Fruit fly (Drosophila melanogaster) whole organism, embryonic: Measurements from ENCODE around the gene bark.

Experiments
- CG10654 ChIP-seq: fragments of 200-800 bp; sonication (Bioruptor generic); optimal IDR thresholded peaks from 2 replicates; lab custom pipeline; 2016; ENCODE audit warnings: missing biosample characterization, missing genetic modification characterization
- CG1792 ChIP-seq: fragments of 200-800 bp; sonication (Bioruptor generic); optimal IDR thresholded peaks from 2 replicates; lab custom pipeline; 2016; ENCODE audit warnings: missing biosample characterization, missing genetic modification characterization
- CG4404 ChIP-seq: fragments of 200-800 bp; sonication (Bioruptor generic); IDR thresholded peaks from 2 replicates; pipeline ENCODE4 v1.3.6; 2022; ENCODE audit warnings: missing biosample characterization, missing genetic modification characterization
- Dp ChIP-seq: fragments of 200-800 bp; sonication (Bioruptor generic); optimal IDR thresholded peaks from 2 replicates; lab custom pipeline; 2018; ENCODE audit warnings: missing biosample characterization, mild to moderate bottlenecking, missing genetic modification characterization, moderate library complexity
- Hr78 ChIP-seq, 2 experiments: fragments of 200-800 bp in 1 of 2; fragments of >200 bp in 1 of 2; sonication (Bioruptor generic) in 1 of 2; optimal IDR thresholded peaks; 2 replicates each; lab custom pipeline; 2017 to 2019; ENCODE audit warnings: missing biosample characterization in 2 of 2, missing genetic modification characterization in 2 of 2, mild to moderate bottlenecking in 1 of 2, moderate library complexity in 1 of 2
- Poxn ChIP-seq: fragments of 200-800 bp; sonication (Bioruptor generic); IDR thresholded peaks from 2 replicates; pipeline ENCODE4 v1.3.6; 2022; ENCODE audit warnings: missing biosample characterization, missing genetic modification characterization
- lab ChIP-seq: fragments of 200-800 bp; sonication (Bioruptor generic); optimal IDR thresholded peaks from 3 replicates; lab custom pipeline; 2017; ENCODE audit warnings: missing biosample characterization, missing genetic modification characterization, mild to moderate bottlenecking, moderate library complexity, missing genetic modification reagents
- p53 ChIP-seq: fragments of 200-800 bp; sonication (Bioruptor generic); optimal IDR thresholded peaks from 2 replicates; lab custom pipeline; 2016; ENCODE audit warnings: missing biosample characterization, missing genetic modification characterization
- sc ChIP-seq, 3 experiments: fragments of >200 bp in 2 of 3; fragments of 200-800 bp in 1 of 3; sonication (Bioruptor generic) in 1 of 3; optimal IDR thresholded peaks; 2 replicates in 2 of 3; 3 replicates in 1 of 3; lab custom pipeline; 2017; ENCODE audit warnings: mild to moderate bottlenecking in 1 of 3, missing biosample characterization in 1 of 3, missing genetic modification characterization in 1 of 3, missing genetic modification reagents in 1 of 3
- sna ChIP-seq: fragments of 200-800 bp; sonication (Bioruptor generic); IDR thresholded peaks from 2 replicates; pipeline ENCODE4 v1.3.6; 2022; ENCODE audit warnings: missing biosample characterization, missing genetic modification characterization; ENCODE audit not compliant: partially characterized antibody

DNA sequence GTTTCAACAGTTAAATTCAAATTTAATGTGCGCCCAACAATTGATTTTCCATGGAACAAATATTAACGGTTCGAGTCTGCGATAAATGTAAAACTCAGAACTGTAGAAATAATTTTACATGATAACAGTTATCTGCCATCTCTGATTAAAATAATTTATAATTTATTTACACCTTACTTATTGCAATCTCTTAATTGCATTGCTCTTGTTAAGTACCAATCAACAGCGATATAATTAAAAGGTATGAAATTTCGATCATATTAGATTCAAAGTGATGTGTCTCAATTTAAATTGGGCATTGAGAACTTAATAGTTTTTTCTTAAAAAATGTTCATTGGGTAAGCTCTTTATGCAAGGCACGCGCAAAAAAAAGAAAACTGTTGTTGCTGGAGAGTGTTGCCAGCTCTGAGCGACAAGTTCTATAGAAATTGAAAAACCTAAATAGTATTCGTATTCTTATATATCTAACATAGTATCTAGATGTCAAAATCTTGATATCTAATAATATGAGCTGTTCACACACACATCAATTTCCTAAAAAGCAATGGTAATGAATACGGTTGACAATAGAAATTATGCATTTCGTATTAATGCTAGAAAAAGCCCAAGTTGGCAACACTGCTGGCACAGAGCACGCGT, 16.0 kb downstream of the bark start:
- TF ChIP-seq CG10654 (GFP tag; lab: Kevin White, UChicago) (peak; percentile 38), Dp (GFP tag; lab: Kevin White, UChicago) (peak; percentile 54), CG4404 (GFP tag; lab: Robert Waterston, UW) (no peak), sc (optimal IDR thresholded peaks at IDR 0.05; lab: Kevin White, UChicago) (no peak), sc (GFP tag; optimal IDR thresholded peaks at IDR 0.05; lab: Kevin White, UChicago) (no peak), Hr78 (GFP tag; optimal IDR thresholded peaks at IDR 0.05; lab: Kevin White, UChicago) (no peak), p53 (GFP tag; lab: Kevin White, UChicago) (no peak), lab (GFP tag; lab: Kevin White, UChicago) (peak; percentile 81), sna (GFP tag; lab: Robert Waterston, UW) (no peak), Poxn (GFP tag; lab: Robert Waterston, UW) (no peak), CG1792 (peak; percentile 13)
